Fruit fly (Drosophila melanogaster): Measurements from ENCODE around the gene CG18814.

The CG18814 gene

DNA sequence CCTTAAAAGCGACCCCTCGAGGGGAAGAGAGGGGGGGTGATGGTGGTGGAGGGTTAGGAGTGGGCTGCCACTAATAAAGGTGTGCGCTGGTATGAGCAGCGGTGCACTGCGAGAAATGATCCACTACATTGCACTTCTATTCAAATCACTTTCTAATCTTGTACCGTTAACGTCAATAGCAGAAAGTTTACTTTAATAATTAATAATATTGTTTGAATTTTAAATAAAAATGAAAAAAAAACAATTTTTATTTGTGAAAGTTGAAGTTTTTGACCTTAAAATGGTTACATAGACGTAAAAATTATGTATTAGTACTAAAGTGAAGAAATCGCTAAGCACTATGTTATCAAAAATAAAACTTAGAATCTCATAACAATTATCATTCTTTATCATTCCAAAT is 23.2 kb downstream of the CG18814 start (continued):
- TF ChIP-seq CG14441 (GFP tag; IDR thresholded peaks at IDR 0.05) = peak; percentile 27; the same call in 1 of the 2 replicates
- no peak for TF ChIP-seq p53 (GFP tag; optimal IDR thresholded peaks at IDR 0.05)
- no peak for TF ChIP-seq CG11560 (tag; IDR thresholded peaks at IDR 0.05)
- TF ChIP-seq Hr51 (GFP tag; optimal IDR thresholded peaks at IDR 0.05) = peak in 1 of 2 experiments; percentile 30
- 0 out of 2 replicates have a peak, but pooled peaks have one; percentile 12 for TF ChIP-seq E2f1 (GFP tag; IDR thresholded peaks at IDR 0.05)
- no peak for TF ChIP-seq emc (GFP tag; optimal IDR thresholded peaks at IDR 0.05)
- peak; percentile 17; the same call in 1 of the 2 replicates for TF ChIP-seq CG6689 (GFP tag; IDR thresholded peaks at IDR 0.05)
- TF ChIP-seq CG7839 (tag; optimal IDR thresholded peaks at IDR 0.05) = peak; percentile 40
- peak; percentile 20 for TF ChIP-seq unpg (GFP tag; optimal IDR thresholded peaks at IDR 0.05)
- TF ChIP-seq CrebB (tag; optimal IDR thresholded peaks at IDR 0.05) = no peak
- TF ChIP-seq CG10267 (tag; optimal IDR thresholded peaks at IDR 0.05) = peak; percentile 1
- peak; percentile 0 for TF ChIP-seq Fer3 (tag; optimal IDR thresholded peaks at IDR 0.05)
- TF ChIP-seq bsh (GFP tag; optimal IDR thresholded peaks at IDR 0.05) = peak in 1 of 2 experiments; percentile 9
- TF ChIP-seq Bgb (GFP tag; IDR thresholded peaks at IDR 0.05; ENCODE audit: partially characterized antibody) = no peak
- peak; percentile 12 for TF ChIP-seq fd96Cb (tag; optimal IDR thresholded peaks at IDR 0.05)
- peak; percentile 5 for TF ChIP-seq Blimp-1 (GFP tag; optimal IDR thresholded peaks at IDR 0.05)
- peak; percentile 9 for TF ChIP-seq CG12659 (GFP tag; optimal IDR thresholded peaks at IDR 0.05)
- peak; percentile 8 for TF ChIP-seq CG14710 (tag; optimal IDR thresholded peaks at IDR 0.05)
- TF ChIP-seq Sox100B (GFP tag; optimal IDR thresholded peaks at IDR 0.05) = peak; percentile 29
- peak; percentile 21 for TF ChIP-seq CG30403 (GFP tag; optimal IDR thresholded peaks at IDR 0.05)
- TF ChIP-seq hkb (optimal IDR thresholded peaks at IDR 0.05) = no peak
- TF ChIP-seq hkb (GFP tag; IDR thresholded peaks at IDR 0.05) = 0 out of 2 replicates have a peak, but pooled peaks have one; percentile 13
- TF ChIP-seq sisA (GFP tag; IDR thresholded peaks at IDR 0.05) = 0 out of 2 replicates have a peak, but pooled peaks have one; percentile 7
- TF ChIP-seq pan (optimal IDR thresholded peaks at IDR 0.05) = no peak
- TF ChIP-seq pan (GFP tag; optimal IDR thresholded peaks at IDR 0.05 in 1 of 2, IDR thresholded peaks at IDR 0.05 in 1 of 2) = peak in 1 of 2 experiments; percentile 31
- no peak for TF ChIP-seq CG6272 (GFP tag; IDR thresholded peaks at IDR 0.05)
- TF ChIP-seq bcd (GFP tag; optimal IDR thresholded peaks at IDR 0.05) = peak; percentile 10
- peak; percentile 41 for TF ChIP-seq grau (tag; optimal IDR thresholded peaks at IDR 0.05)
- no peak for TF ChIP-seq CG5180 (GFP tag; optimal IDR thresholded peaks at IDR 0.05)
- peak; percentile 3 for TF ChIP-seq CG12391 (tag; optimal IDR thresholded peaks at IDR 0.05)
- TF ChIP-seq CG11723 (GFP tag; optimal IDR thresholded peaks at IDR 0.05) = no peak
- peak; percentile 13 for TF ChIP-seq CG17385 (GFP tag; optimal IDR thresholded peaks at IDR 0.05)
- peak; percentile 17 for TF ChIP-seq nerfin-1 (tag; optimal IDR thresholded peaks at IDR 0.05)
- peak; percentile 62 for TF ChIP-seq CG2678 (tag; optimal IDR thresholded peaks at IDR 0.05)
- TF ChIP-seq GATAe (GFP tag; conservative IDR thresholded peaks at IDR 0.05) = no peak
- no peak for TF ChIP-seq Adf1 (GFP tag; IDR thresholded peaks at IDR 0.05)
- TF ChIP-seq Sin3A (optimal IDR thresholded peaks at IDR 0.05) = no peak
- peak; percentile 22 for TF ChIP-seq CG7556 (GFP tag; optimal IDR thresholded peaks at IDR 0.05)
- peak; percentile 43; the same call in 1 of the 2 replicates for TF ChIP-seq CG31441 (GFP tag; IDR thresholded peaks at IDR 0.05)
- TF ChIP-seq nmo (GFP tag; optimal IDR thresholded peaks at IDR 0.05) = peak; percentile 32
- TF ChIP-seq CG6813 (GFP tag; optimal IDR thresholded peaks at IDR 0.05) = no peak
- TF ChIP-seq gem (tag; optimal IDR thresholded peaks at IDR 0.05) = peak; percentile 59
- TF ChIP-seq CG4730 (GFP tag; IDR thresholded peaks at IDR 0.05) = no peak
- TF ChIP-seq ttk (GFP tag; IDR thresholded peaks at IDR 0.05) = no peak
- TF ChIP-seq aop (GFP tag; IDR thresholded peaks at IDR 0.05) = no peak
- TF ChIP-seq CG17361 (GFP tag; IDR thresholded peaks at IDR 0.05) = peak; percentile 61; the same call in 2 of the 3 replicates
- peak; percentile 60 for TF ChIP-seq CG11504 (tag; optimal IDR thresholded peaks at IDR 0.05)
- TF ChIP-seq CG32772 (GFP tag; IDR thresholded peaks at IDR 0.05) = 0 out of 2 replicates have a peak, but pooled peaks have one; percentile 29

Measured in whole organism, embryonic.